Worm (Caenorhabditis elegans) whole organism, early embryonic: ENCODE results near the gene F49E10.2.

Experiments used
- B0310.2 ChIP-seq: sonication (generic microtip); optimal IDR thresholded peaks from 2 replicates; lab custom pipeline; 2016; ENCODE audit warnings: mild to moderate bottlenecking, missing genetic modification characterization, missing compliant biosample characterization
- F13C5.2 ChIP-seq: sonication (generic microtip); optimal IDR thresholded peaks from 2 replicates; lab custom pipeline; 2017; ENCODE audit warnings: mild to moderate bottlenecking, missing genetic modification characterization, inconsistent platforms, missing compliant biosample characterization
- aly-1 ChIP-seq: sonication (generic microtip); optimal IDR thresholded peaks from 2 replicates; lab custom pipeline; 2016; ENCODE audit warnings: missing genetic modification characterization, missing compliant biosample characterization
- ama-1 ChIP-seq: fragments of 150-350 bp; optimal IDR thresholded peaks from 2 replicates; lab custom pipeline; 2014
- ceh-13 ChIP-seq: fragments of 200-800 bp; sonication (Bioruptor generic); optimal IDR thresholded peaks from 2 replicates; lab custom pipeline; 2018; ENCODE audit warnings: mild to moderate bottlenecking, missing genetic modification characterization, missing compliant biosample characterization
- ceh-36 ChIP-seq: sonication (generic microtip); optimal IDR thresholded peaks from 2 replicates; lab custom pipeline; 2016; ENCODE audit warnings: missing genetic modification characterization, inconsistent platforms, missing compliant biosample characterization
- ets-7 ChIP-seq: sonication (generic microtip); optimal IDR thresholded peaks from 2 replicates; lab custom pipeline; 2016; ENCODE audit warnings: missing genotype, missing genetic modification characterization, missing compliant biosample characterization
- flt-1 ChIP-seq: fragments of 200-800 bp; sonication (Bioruptor generic); IDR thresholded peaks from 2 replicates; pipeline ENCODE4 v1.3.6; 2022; ENCODE audit warnings: missing genetic modification characterization, missing compliant biosample characterization
- hmbx-1 ChIP-seq: sonication (generic microtip); optimal IDR thresholded peaks from 2 replicates; lab custom pipeline; 2016; ENCODE audit warnings: mild to moderate bottlenecking, missing genetic modification characterization, missing compliant biosample characterization
- hmg-4 ChIP-seq: fragments of 200-800 bp; sonication (Bioruptor generic); optimal IDR thresholded peaks from 2 replicates; lab custom pipeline; 2018; ENCODE audit warnings: mild to moderate bottlenecking, missing genetic modification characterization, missing compliant biosample characterization
- hnd-1 ChIP-seq: sonication (generic microtip); optimal IDR thresholded peaks from 2 replicates; lab custom pipeline; 2016; ENCODE audit warnings: missing genetic modification characterization, missing compliant biosample characterization
- pes-1 ChIP-seq: fragments of 200-800 bp; sonication (Bioruptor generic); IDR thresholded peaks from 2 replicates; pipeline ENCODE4 v1.3.6; 2022; ENCODE audit warnings: missing genetic modification reagents, missing genetic modification characterization, missing compliant biosample characterization
- scrt-1 ChIP-seq: fragments of 200-800 bp; sonication (Bioruptor generic); IDR thresholded peaks from 2 replicates; pipeline ENCODE4 v1.3.6; 2022; ENCODE audit warnings: missing genetic modification characterization, missing compliant biosample characterization
- sea-1 ChIP-seq: fragments of 200-800 bp; sonication (Bioruptor generic); conservative IDR thresholded peaks from 2 replicates; pipeline ENCODE4 v1.3.6; 2022; ENCODE audit warnings: missing genetic modification characterization, missing compliant biosample characterization
- tbx-11 ChIP-seq: fragments of 200-800 bp; sonication (Bioruptor generic); IDR thresholded peaks from 2 replicates; pipeline ENCODE4 v1.3.6; 2022; ENCODE audit warnings: missing genetic modification characterization, missing compliant biosample characterization
- tbx-37 ChIP-seq: fragments of 200-800 bp; sonication (Bioruptor generic); conservative IDR thresholded peaks from 2 replicates; pipeline ENCODE4 v1.3.6; 2022; ENCODE audit warnings: missing genetic modification reagents, missing genetic modification characterization, missing compliant biosample characterization
- tra-4 ChIP-seq: sonication (generic microtip); optimal IDR thresholded peaks from 2 replicates; lab custom pipeline; 2017; ENCODE audit warnings: missing genetic modification characterization, missing compliant biosample characterization

Gene F49E10.2

ce11 chrX:5919097-5919496, 28.9 kb downstream of the F49E10.2 start, which contains the start of gene capa-1:
Gene capa-1, plus strand, starts transcription at chrX:5919397.
- no peak for TF ChIP-seq B0310.2 (tag; lab: Kevin White, UChicago)
- no peak for TF ChIP-seq hmbx-1 (tag; lab: Kevin White, UChicago)
- TF ChIP-seq F13C5.2: no peak
- no peak for TF ChIP-seq tra-4 (tag; lab: Kevin White, UChicago)
- TF ChIP-seq hnd-1: no peak
- TF ChIP-seq ets-7 (tag; lab: Kevin White, UChicago): no peak
- TF ChIP-seq tbx-11 (GFP tag; lab: Robert Waterston, UW): no peak
- no peak for TF ChIP-seq pes-1 (GFP tag; lab: Robert Waterston, UW)
- no peak for TF ChIP-seq flt-1 (GFP tag; lab: Robert Waterston, UW)
- no peak for TF ChIP-seq sea-1 (GFP tag; lab: Robert Waterston, UW)
- TF ChIP-seq hmg-4 (GFP tag; lab: Kevin White, UChicago): no peak
- no peak for TF ChIP-seq scrt-1 (GFP tag; lab: Robert Waterston, UW)

ce11 chrX:5923672-5924071, 33.5 kb downstream of the F49E10.2 start:
- TF ChIP-seq pes-1 (GFP tag; lab: Robert Waterston, UW) (no peak), F13C5.2 (no peak), tbx-37 (no peak), B0310.2 (tag; lab: Kevin White, UChicago) (no peak), scrt-1 (GFP tag; lab: Robert Waterston, UW) (no peak), hnd-1 (no peak), ets-7 (tag; lab: Kevin White, UChicago) (no peak), flt-1 (GFP tag; lab: Robert Waterston, UW) (no peak), ama-1 (lab: Kevin White, UChicago) (no peak), ceh-36 (no peak), tra-4 (tag; lab: Kevin White, UChicago) (no peak), aly-1 (tag; lab: Kevin White, UChicago) (no peak), hmg-4 (GFP tag; lab: Kevin White, UChicago) (no peak), tbx-11 (GFP tag; lab: Robert Waterston, UW) (no peak), sea-1 (GFP tag; lab: Robert Waterston, UW) (no peak)

ce11 chrX:5930822-5931221, 40.6 kb downstream of the F49E10.2 start, which contains the start of gene egl-6:
Gene egl-6, plus strand, starts transcription at chrX:5931122.
- no peak for TF ChIP-seq tra-4 (tag; lab: Kevin White, UChicago)
- no peak for TF ChIP-seq ama-1 (lab: Kevin White, UChicago)
- no peak for TF ChIP-seq tbx-11 (GFP tag; lab: Robert Waterston, UW)
- no peak for TF ChIP-seq sea-1 (GFP tag; lab: Robert Waterston, UW)
- no peak for TF ChIP-seq F13C5.2
- no peak for TF ChIP-seq hmbx-1 (tag; lab: Kevin White, UChicago)
- TF ChIP-seq B0310.2 (tag; lab: Kevin White, UChicago): no peak
- no peak for TF ChIP-seq tbx-37
- no peak for TF ChIP-seq ceh-36
- TF ChIP-seq hnd-1: no peak
- TF ChIP-seq ceh-13 (GFP tag; lab: Kevin White, UChicago): no peak
- no peak for TF ChIP-seq flt-1 (GFP tag; lab: Robert Waterston, UW)
- no peak for TF ChIP-seq ets-7 (tag; lab: Kevin White, UChicago)
- TF ChIP-seq scrt-1 (GFP tag; lab: Robert Waterston, UW): no peak

ce11 chrX:5932923-5933322, 42.7 kb downstream of the F49E10.2 start:
- TF ChIP-seq tbx-11 (GFP tag; lab: Robert Waterston, UW): no peak
- no peak for TF ChIP-seq pes-1 (GFP tag; lab: Robert Waterston, UW)
- no peak for TF ChIP-seq ets-7 (tag; lab: Kevin White, UChicago)
- no peak for TF ChIP-seq tra-4 (tag; lab: Kevin White, UChicago)
- TF ChIP-seq hmbx-1 (tag; lab: Kevin White, UChicago): no peak
- no peak for TF ChIP-seq scrt-1 (GFP tag; lab: Robert Waterston, UW)
- no peak for TF ChIP-seq F13C5.2
- TF ChIP-seq ceh-13 (GFP tag; lab: Kevin White, UChicago): no peak
- TF ChIP-seq hnd-1: no peak
- TF ChIP-seq tbx-37: no peak

ce11 chrX:5935473-5935872, 45.3 kb downstream of the F49E10.2 start, which contains the start of gene C46F4.3:
Gene C46F4.3, plus strand, starts transcription at chrX:5935773.
- TF ChIP-seq ceh-13 (GFP tag; lab: Kevin White, UChicago): no peak
- TF ChIP-seq tra-4 (tag; lab: Kevin White, UChicago): no peak
- TF ChIP-seq tbx-37: no peak
- TF ChIP-seq hnd-1: no peak
- TF ChIP-seq ets-7 (tag; lab: Kevin White, UChicago): no peak
- no peak for TF ChIP-seq flt-1 (GFP tag; lab: Robert Waterston, UW)
- TF ChIP-seq hmbx-1 (tag; lab: Kevin White, UChicago): no peak
- no peak for TF ChIP-seq ceh-36

- TF ChIP-seq tbx-37 (no peak), F13C5.2 (no peak), hnd-1 (no peak), aly-1 (tag; lab: Kevin White, UChicago) (no peak), hmbx-1 (tag; lab: Kevin White, UChicago) (no peak), ceh-36 (no peak), scrt-1 (GFP tag; lab: Robert Waterston, UW) (no peak), sea-1 (GFP tag; lab: Robert Waterston, UW) (no peak), B0310.2 (tag; lab: Kevin White, UChicago) (no peak), ets-7 (tag; lab: Kevin White, UChicago) (no peak), ama-1 (lab: Kevin White, UChicago) (no peak), pes-1 (GFP tag; lab: Robert Waterston, UW) (no peak), hmg-4 (GFP tag; lab: Kevin White, UChicago) (no peak), ceh-13 (GFP tag; lab: Kevin White, UChicago) (no peak), tra-4 (tag; lab: Kevin White, UChicago) (no peak), flt-1 (GFP tag; lab: Robert Waterston, UW) (no peak), tbx-11 (GFP tag; lab: Robert Waterston, UW) (no peak)
Measured at ce11 chrX:5941325-5941724, 51.1 kb downstream of the F49E10.2 start.

- no peak for TF ChIP-seq ama-1 (lab: Kevin White, UChicago)
- TF ChIP-seq hnd-1: no peak
- TF ChIP-seq aly-1 (tag; lab: Kevin White, UChicago): no peak
- no peak for TF ChIP-seq ceh-13 (GFP tag; lab: Kevin White, UChicago)
- no peak for TF ChIP-seq tra-4 (tag; lab: Kevin White, UChicago)
- TF ChIP-seq tbx-37: no peak
- TF ChIP-seq sea-1 (GFP tag; lab: Robert Waterston, UW): no peak
- no peak for TF ChIP-seq hmg-4 (GFP tag; lab: Kevin White, UChicago)
- TF ChIP-seq ets-7 (tag; lab: Kevin White, UChicago): no peak
- no peak for TF ChIP-seq flt-1 (GFP tag; lab: Robert Waterston, UW)
- TF ChIP-seq hmbx-1 (tag; lab: Kevin White, UChicago): no peak
- TF ChIP-seq B0310.2 (tag; lab: Kevin White, UChicago): no peak
Measured at ce11 chrX:5942171-5942570, 52.0 kb downstream of the F49E10.2 start.
